Worm (Caenorhabditis elegans) whole organism, L2 larva: ENCODE results near the gene wrt-9.

Source experiments
- C34F6.9 ChIP-seq: fragments of 150-350 bp; optimal IDR thresholded peaks from 2 replicates; lab custom pipeline; 2014; ENCODE audit warnings: missing biosample characterization, missing genetic modification characterization
- F13H6.1 ChIP-seq: sonication (generic microtip); optimal IDR thresholded peaks from 2 replicates; lab custom pipeline; 2016; ENCODE audit warnings: missing genetic modification characterization, missing compliant biosample characterization
- R02D3.7 ChIP-seq: fragments of 150-350 bp; optimal IDR thresholded peaks from 2 replicates; lab custom pipeline; 2014; ENCODE audit warnings: missing biosample characterization, missing genetic modification characterization
- Y55F3AM.14 ChIP-seq: fragments of 200-800 bp; sonication (Bioruptor generic); optimal IDR thresholded peaks from 2 replicates; lab custom pipeline; 2018; ENCODE audit warnings: mild to moderate bottlenecking, missing genetic modification characterization, missing compliant biosample characterization
- ZK546.5 ChIP-seq: sonication (generic microtip); optimal IDR thresholded peaks from 2 replicates; lab custom pipeline; 2017; ENCODE audit warnings: missing biosample characterization, missing genetic modification characterization
- aly-2 ChIP-seq: fragments of 150-350 bp; optimal IDR thresholded peaks from 2 replicates; lab custom pipeline; 2014; ENCODE audit warnings: missing biosample characterization, missing genetic modification characterization
- ama-1 ChIP-seq: fragments of 150-350 bp; optimal IDR thresholded peaks from 2 replicates; lab custom pipeline; 2018; ENCODE audit warnings: inconsistent platforms
- blmp-1 ChIP-seq: sonication (generic microtip); optimal IDR thresholded peaks from 2 replicates; lab custom pipeline; 2017; ENCODE audit warnings: missing genetic modification characterization, mild to moderate bottlenecking, missing compliant biosample characterization, antibody characterized with exemption, moderate library complexity; ENCODE audit not compliant: insufficient read depth
- ceh-16 ChIP-seq: fragments of 150-350 bp; optimal IDR thresholded peaks from 2 replicates; lab custom pipeline; 2014; ENCODE audit warnings: missing biosample characterization, missing genetic modification characterization
- ceh-82 ChIP-seq: fragments of 150-350 bp; optimal IDR thresholded peaks from 2 replicates; lab custom pipeline; 2014; ENCODE audit warnings: missing biosample characterization, missing genetic modification characterization
- dmd-4 ChIP-seq: sonication (generic microtip); optimal IDR thresholded peaks from 2 replicates; lab custom pipeline; 2017; ENCODE audit warnings: missing biosample characterization, missing genetic modification characterization
- elt-3 ChIP-seq: sonication (generic microtip); optimal IDR thresholded peaks from 2 replicates; lab custom pipeline; 2017; ENCODE audit warnings: missing biosample characterization, missing genetic modification characterization
- fos-1 ChIP-seq: fragments of 150-350 bp; optimal IDR thresholded peaks from 2 replicates; lab custom pipeline; 2014; ENCODE audit warnings: missing biosample characterization, missing genetic modification characterization
- lin-13 ChIP-seq: fragments of 150-350 bp; optimal IDR thresholded peaks from 2 replicates; lab custom pipeline; 2014; ENCODE audit warnings: missing biosample characterization, missing genetic modification reagents, missing genetic modification characterization
- lsy-2 ChIP-seq, 2 experiments: fragments of 150-350 bp in 1 of 2; sonication (generic microtip) in 1 of 2; optimal IDR thresholded peaks; 2 replicates each; lab custom pipeline; 2014 to 2017; ENCODE audit warnings: missing biosample characterization in 2 of 2, missing genetic modification characterization in 2 of 2
- mab-5 ChIP-seq: fragments of 150-350 bp; optimal IDR thresholded peaks from 2 replicates; lab custom pipeline; 2014; ENCODE audit warnings: missing biosample characterization, missing genetic modification characterization
- mbf-1 ChIP-seq: sonication (generic microtip); optimal IDR thresholded peaks from 2 replicates; lab custom pipeline; 2017; ENCODE audit warnings: missing biosample characterization, missing genetic modification characterization
- mdl-1 ChIP-seq, 2 experiments: fragments of 150-350 bp in 1 of 2; sonication (generic microtip) in 1 of 2; optimal IDR thresholded peaks; 2 replicates each; lab custom pipeline; 2017; ENCODE audit warnings: missing biosample characterization in 2 of 2, missing genetic modification characterization in 2 of 2
- nhr-10 ChIP-seq: sonication (generic microtip); optimal IDR thresholded peaks from 2 replicates; lab custom pipeline; 2017; ENCODE audit warnings: missing biosample characterization, missing genetic modification characterization
- nhr-11 ChIP-seq: fragments of 150-350 bp; optimal IDR thresholded peaks from 2 replicates; lab custom pipeline; 2014; ENCODE audit warnings: missing biosample characterization, missing genetic modification characterization
- nhr-12 ChIP-seq: fragments of 150-350 bp; optimal IDR thresholded peaks from 2 replicates; lab custom pipeline; 2014; ENCODE audit warnings: missing biosample characterization, missing genetic modification characterization
- nhr-129 ChIP-seq: fragments of 150-350 bp; optimal IDR thresholded peaks from 2 replicates; lab custom pipeline; 2014; ENCODE audit warnings: missing biosample characterization, missing genetic modification characterization
- nhr-21 ChIP-seq: fragments of 150-350 bp; optimal IDR thresholded peaks from 2 replicates; lab custom pipeline; 2014; ENCODE audit warnings: missing biosample characterization, missing genetic modification characterization
- nhr-23 ChIP-seq: fragments of 150-350 bp; optimal IDR thresholded peaks from 2 replicates; lab custom pipeline; 2014; ENCODE audit warnings: missing biosample characterization, missing genetic modification reagents, missing genetic modification characterization
- nhr-237 ChIP-seq: fragments of 150-350 bp; optimal IDR thresholded peaks from 2 replicates; lab custom pipeline; 2014; ENCODE audit warnings: missing biosample characterization, missing genetic modification characterization
- nhr-25 ChIP-seq: fragments of 150-350 bp; sonication (generic microtip); optimal IDR thresholded peaks from 3 replicates; lab custom pipeline; 2014; ENCODE audit warnings: missing biosample characterization, missing genetic modification characterization
- nhr-6 ChIP-seq: fragments of 150-350 bp; optimal IDR thresholded peaks from 2 replicates; lab custom pipeline; 2014; ENCODE audit warnings: missing biosample characterization, missing genetic modification characterization
- nhr-77 ChIP-seq: fragments of 150-350 bp; optimal IDR thresholded peaks from 2 replicates; lab custom pipeline; 2014; ENCODE audit warnings: missing biosample characterization, missing genetic modification characterization
- sem-4 ChIP-seq: fragments of 150-350 bp; optimal IDR thresholded peaks from 2 replicates; lab custom pipeline; 2014; ENCODE audit warnings: missing biosample characterization, missing genetic modification reagents, missing genetic modification characterization
- skn-1 ChIP-seq: sonication (generic microtip); optimal IDR thresholded peaks from 2 replicates; lab custom pipeline; 2017; ENCODE audit warnings: missing biosample characterization, missing genetic modification characterization
- sma-9 ChIP-seq, 2 experiments: fragments of 150-350 bp in 1 of 2; sonication (generic microtip) in 1 of 2; optimal IDR thresholded peaks; 2 replicates each; lab custom pipeline; 2014 to 2016; ENCODE audit warnings: missing genetic modification characterization in 2 of 2, mild to moderate bottlenecking in 1 of 2, missing biosample characterization in 1 of 2, missing compliant biosample characterization in 1 of 2, missing genetic modification reagents in 1 of 2, moderate library complexity in 1 of 2
- unc-39 ChIP-seq: fragments of 150-350 bp; optimal IDR thresholded peaks from 2 replicates; lab custom pipeline; 2014; ENCODE audit warnings: missing biosample characterization, missing genetic modification characterization
- unc-62 ChIP-seq: fragments of 150-350 bp; optimal IDR thresholded peaks from 2 replicates; lab custom pipeline; 2014; ENCODE audit warnings: missing biosample characterization, missing genetic modification reagents, missing genetic modification characterization
- zag-1 ChIP-seq: fragments of 150-350 bp; optimal IDR thresholded peaks from 2 replicates; lab custom pipeline; 2014; ENCODE audit warnings: missing biosample characterization, missing genetic modification characterization
- ztf-1 ChIP-seq: fragments of 200-800 bp; sonication (Bioruptor generic); conservative IDR thresholded peaks from 2 replicates; pipeline ENCODE4 v1.3.6; 2022; ENCODE audit warnings: missing genetic modification characterization, missing compliant biosample characterization

The wrt-9 gene

ce11 chrX:1556917-1557316 lies 19.5 kb upstream of the wrt-9 start:
- TF ChIP-seq nhr-25 (tag; lab: Kevin White, UChicago) (no peak), dmd-4 (tag; lab: Kevin White, UChicago) (no peak), mbf-1 (no peak), ama-1 (lab: Kevin White, UChicago) (no peak), lsy-2 (tag; optimal IDR thresholded peaks at IDR 0.05; lab: Kevin White, UChicago) (no peak), zag-1 (no peak), mdl-1 (tag; optimal IDR thresholded peaks at IDR 0.05; lab: Kevin White, UChicago) (no peak), nhr-6 (no peak), elt-3 (tag; lab: Kevin White, UChicago) (no peak), mab-5 (tag; lab: Kevin White, UChicago) (no peak), F13H6.1 (tag; lab: Kevin White, UChicago) (no peak), nhr-77 (tag; lab: Kevin White, UChicago) (no peak), blmp-1 (tag; lab: Kevin White, UChicago) (no peak), nhr-11 (tag; lab: Kevin White, UChicago) (no peak), aly-2 (tag; lab: Kevin White, UChicago) (no peak), sma-9 (GFP tag; optimal IDR thresholded peaks at IDR 0.05; lab: Kevin White, UChicago) (no peak), sma-9 (tag; optimal IDR thresholded peaks at IDR 0.05; lab: Kevin White, UChicago) (no peak)

- no peak for TF ChIP-seq mab-5 (tag; lab: Kevin White, UChicago)
- TF ChIP-seq aly-2 (tag; lab: Kevin White, UChicago) = no peak
- no peak for TF ChIP-seq unc-62 (GFP tag; lab: Kevin White, UChicago)
- TF ChIP-seq lsy-2 (tag; optimal IDR thresholded peaks at IDR 0.05; lab: Kevin White, UChicago) = no peak
Measured at ce11 chrX:1568377-1568776, 8.1 kb upstream of the wrt-9 start, which contains the start of gene H02F09.3. H02F09.3 (plus strand) TSS chrX:1568677.

ce11 chrX:1571949-1572348 lies 4.5 kb upstream of the wrt-9 start, which contains the start of gene H02F09.2:
H02F09.2 (plus strand) TSS chrX:1572249.
- no peak for TF ChIP-seq unc-39 (tag; lab: Kevin White, UChicago)
- no peak for TF ChIP-seq C34F6.9 (tag; lab: Kevin White, UChicago)
- TF ChIP-seq nhr-23 (tag; lab: Kevin White, UChicago) = no peak
- no peak for TF ChIP-seq sem-4 (tag; lab: Kevin White, UChicago)
- TF ChIP-seq aly-2 (tag; lab: Kevin White, UChicago) = no peak
- TF ChIP-seq ZK546.5 (tag; lab: Kevin White, UChicago) = no peak
- TF ChIP-seq R02D3.7 = no peak
- TF ChIP-seq nhr-11 (tag; lab: Kevin White, UChicago) = no peak
- TF ChIP-seq zag-1 = no peak
- no peak for TF ChIP-seq ceh-16 (tag; lab: Kevin White, UChicago)
- no peak for TF ChIP-seq skn-1 (tag; lab: Kevin White, UChicago)
- no peak for TF ChIP-seq nhr-12 (tag; lab: Kevin White, UChicago)
- no peak for TF ChIP-seq ama-1 (lab: Kevin White, UChicago)
- no peak for TF ChIP-seq dmd-4 (tag; lab: Kevin White, UChicago)
- TF ChIP-seq nhr-237 (tag; lab: Kevin White, UChicago) = no peak
- no peak for TF ChIP-seq nhr-10 (tag; lab: Kevin White, UChicago)
- no peak for TF ChIP-seq nhr-129 (tag; lab: Kevin White, UChicago)

- TF ChIP-seq ceh-82 (tag; lab: Kevin White, UChicago) = no peak
- TF ChIP-seq blmp-1 (tag; lab: Kevin White, UChicago) = peak; percentile 41
- no peak for TF ChIP-seq R02D3.7
- peak; percentile 12 for TF ChIP-seq nhr-25 (tag; lab: Kevin White, UChicago)
- peak; percentile 10 for TF ChIP-seq nhr-21 (tag; lab: Kevin White, UChicago)
- peak; percentile 10 for TF ChIP-seq Y55F3AM.14 (GFP tag; lab: Kevin White, UChicago)
- TF ChIP-seq, all 48 proteins: peak for 4
Measured at ce11 chrX:1578682-1579081, 2.2 kb downstream of the wrt-9 start.

ce11 chrX:1583980-1584379 lies 7.5 kb downstream of the wrt-9 start:
- TF ChIP-seq mab-5 (tag; lab: Kevin White, UChicago) (no peak), R02D3.7 (no peak), ama-1 (lab: Kevin White, UChicago) (no peak), unc-39 (tag; lab: Kevin White, UChicago) (no peak), lin-13 (no peak), ztf-1 (GFP tag; lab: Robert Waterston, UW) (no peak), fos-1 (tag; lab: Kevin White, UChicago) (no peak), sem-4 (tag; lab: Kevin White, UChicago) (no peak), lsy-2 (tag; optimal IDR thresholded peaks at IDR 0.05; lab: Kevin White, UChicago) (no peak)
